Fruit fly (Drosophila melanogaster): ENCODE results near the gene foxo.

DNA sequence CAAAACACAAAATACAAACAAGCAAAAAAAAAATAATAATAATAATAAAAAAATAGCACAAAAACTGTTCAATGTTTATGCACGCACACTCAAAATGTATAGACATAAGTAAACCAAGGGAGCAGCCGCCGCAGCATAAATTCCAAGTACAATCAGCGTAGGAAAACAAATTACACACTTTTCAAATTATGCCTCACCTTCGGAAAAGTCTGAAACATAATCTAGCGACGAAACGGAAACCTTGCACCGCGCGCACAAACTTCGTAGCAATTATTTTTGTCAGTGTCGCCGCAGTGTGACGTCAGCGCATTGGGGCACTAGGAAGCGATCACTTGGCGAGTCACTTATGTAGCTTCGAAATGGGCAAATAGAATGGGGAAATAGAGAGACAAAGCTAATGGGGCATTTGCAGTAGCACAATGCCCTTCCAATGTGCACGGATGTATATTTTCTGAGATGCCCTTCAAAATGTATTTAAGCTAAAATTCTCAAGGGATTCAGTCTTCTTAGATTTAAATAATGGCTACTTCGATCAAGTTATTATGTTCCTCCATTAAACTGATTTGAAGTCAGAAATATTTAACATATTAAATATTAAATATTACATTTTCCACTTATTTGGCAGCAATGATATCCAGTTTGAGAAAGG, 39.9 kb upstream of the foxo start:
- no peak for TF ChIP-seq CG8478 (optimal IDR thresholded peaks at IDR 0.05)
- TF ChIP-seq CTCF (optimal IDR thresholded peaks at IDR 0.05), result no peak

Data from S2 (cell line).